Worm (Caenorhabditis elegans) whole organism, midembryonic: Measurements from ENCODE around the gene C02G6.3.

Source experiments
- T22C8.4 ChIP-seq: fragments of 200-800 bp; sonication (Bioruptor generic); IDR thresholded peaks from 2 replicates; pipeline ENCODE4 v1.3.6; 2022; ENCODE audit warnings: missing genetic modification characterization, missing compliant biosample characterization
- flt-1 ChIP-seq: fragments of 200-800 bp; sonication (Bioruptor generic); IDR thresholded peaks from 2 replicates; pipeline ENCODE4 v1.3.6; 2022; ENCODE audit warnings: missing genetic modification characterization, missing compliant biosample characterization

DNA sequence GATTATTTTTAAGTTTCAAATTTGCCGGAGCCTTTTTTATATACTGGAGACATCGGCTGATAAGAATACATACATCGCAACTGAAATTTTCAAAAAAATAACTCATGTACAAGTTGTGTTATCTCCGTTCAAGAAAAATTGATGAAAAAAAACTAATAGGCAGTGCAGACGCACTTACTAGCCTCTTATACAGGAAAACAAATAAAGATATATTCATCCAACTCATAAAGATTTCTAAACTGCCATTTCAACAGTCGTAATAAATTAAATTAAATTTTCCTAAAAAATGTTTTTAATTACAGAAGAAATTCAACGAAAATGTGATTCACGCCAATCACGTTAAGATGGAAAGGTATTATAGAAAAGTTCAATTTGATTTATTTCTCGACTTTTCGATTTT, 21.7 kb downstream of the C02G6.3 start, which contains the start of gene C04E6.5:
- TF ChIP-seq flt-1 (GFP tag; lab: Robert Waterston, UW) (no peak), T22C8.4 (no peak)
